Worm (Caenorhabditis elegans) whole organism, L3 larva: Measurements from ENCODE around the gene C44F1.1.

ENCODE experiments used
- R02D3.7 ChIP-seq: fragments of 150-350 bp; optimal IDR thresholded peaks from 2 replicates; lab custom pipeline; 2014; ENCODE audit warnings: missing biosample characterization, missing genetic modification characterization
- ZK546.5 ChIP-seq: sonication (generic microtip); optimal IDR thresholded peaks from 2 replicates; lab custom pipeline; 2017; ENCODE audit warnings: missing biosample characterization, missing genetic modification characterization
- aly-2 ChIP-seq: fragments of 150-350 bp; optimal IDR thresholded peaks from 2 replicates; lab custom pipeline; 2014; ENCODE audit warnings: missing biosample characterization, missing genetic modification characterization
- ama-1 ChIP-seq: fragments of 150-350 bp; optimal IDR thresholded peaks from 2 replicates; lab custom pipeline; 2018
- ceh-16 ChIP-seq: sonication (generic microtip); optimal IDR thresholded peaks from 2 replicates; lab custom pipeline; 2017; ENCODE audit warnings: missing biosample characterization, missing genetic modification characterization
- ceh-28 ChIP-seq: fragments of 150-350 bp; optimal IDR thresholded peaks from 2 replicates; lab custom pipeline; 2014; ENCODE audit warnings: missing biosample characterization, missing genetic modification reagents, missing genetic modification characterization
- ceh-82 ChIP-seq: fragments of 150-350 bp; optimal IDR thresholded peaks from 2 replicates; lab custom pipeline; 2014; ENCODE audit warnings: missing biosample characterization, missing genetic modification characterization
- daf-12 ChIP-seq: fragments of 150-350 bp; optimal IDR thresholded peaks from 2 replicates; lab custom pipeline; 2014; ENCODE audit warnings: missing biosample characterization, missing genetic modification reagents, missing genetic modification characterization
- egl-5 ChIP-seq: fragments of 150-350 bp; optimal IDR thresholded peaks from 2 replicates; lab custom pipeline; 2017; ENCODE audit warnings: missing biosample characterization, missing genetic modification reagents, missing genetic modification characterization, inconsistent platforms
- elt-1 ChIP-seq: fragments of 150-350 bp; optimal IDR thresholded peaks from 2 replicates; lab custom pipeline; 2014; ENCODE audit warnings: missing biosample characterization, missing genetic modification characterization
- elt-2 ChIP-seq: sonication (generic microtip); optimal IDR thresholded peaks from 2 replicates; lab custom pipeline; 2016; ENCODE audit warnings: missing genetic modification reagents, mild to moderate bottlenecking, missing genetic modification characterization, missing compliant biosample characterization
- elt-3 ChIP-seq, 3 experiments: fragments of 150-350 bp in 1 of 3; sonication (generic microtip) in 2 of 3; optimal IDR thresholded peaks; 2 replicates in 2 of 3; 4 replicates in 1 of 3; lab custom pipeline; 2014 to 2017; ENCODE audit warnings: missing biosample characterization in 3 of 3, missing genetic modification characterization in 3 of 3
- eor-1 ChIP-seq, 2 experiments: fragments of 150-350 bp; optimal IDR thresholded peaks; 2 replicates each; lab custom pipeline; 2014 to 2018; ENCODE audit warnings: missing biosample characterization in 2 of 2, missing genetic modification characterization in 2 of 2
- fkh-10 ChIP-seq: sonication (generic microtip); optimal IDR thresholded peaks from 2 replicates; lab custom pipeline; 2017; ENCODE audit warnings: missing biosample characterization, missing genetic modification reagents, missing genetic modification characterization
- fkh-2 ChIP-seq: fragments of 150-350 bp; optimal IDR thresholded peaks from 2 replicates; lab custom pipeline; 2014; ENCODE audit warnings: missing biosample characterization, missing genetic modification reagents, missing genetic modification characterization
- fos-1 ChIP-seq: fragments of 150-350 bp; optimal IDR thresholded peaks from 2 replicates; lab custom pipeline; 2014; ENCODE audit warnings: missing biosample characterization, missing genetic modification characterization
- hmg-11 ChIP-seq: sonication (generic microtip); optimal IDR thresholded peaks from 2 replicates; lab custom pipeline; 2016; ENCODE audit warnings: missing genetic modification characterization, missing compliant biosample characterization
- jun-1 ChIP-seq: fragments of 150-350 bp; optimal IDR thresholded peaks from 2 replicates; lab custom pipeline; 2014; ENCODE audit warnings: missing biosample characterization, missing genetic modification reagents, missing genetic modification characterization
- lin-15B ChIP-seq: fragments of 150-350 bp; optimal IDR thresholded peaks from 2 replicates; lab custom pipeline; 2014; ENCODE audit warnings: missing biosample characterization, missing genetic modification characterization
- lin-39 ChIP-seq: fragments of 150-350 bp; optimal IDR thresholded peaks from 2 replicates; lab custom pipeline; 2018; ENCODE audit warnings: missing biosample characterization, missing genetic modification reagents, missing genetic modification characterization
- lsy-12 ChIP-seq: sonication (generic microtip); optimal IDR thresholded peaks from 2 replicates; lab custom pipeline; 2016; ENCODE audit warnings: mild to moderate bottlenecking, missing genetic modification characterization, missing compliant biosample characterization
- mdl-1 ChIP-seq: fragments of 150-350 bp; optimal IDR thresholded peaks from 2 replicates; lab custom pipeline; 2014; ENCODE audit warnings: missing biosample characterization, missing genetic modification characterization
- mml-1 ChIP-seq: fragments of 150-350 bp; sonication (generic microtip); optimal IDR thresholded peaks from 3 replicates; lab custom pipeline; 2014; ENCODE audit warnings: missing biosample characterization, missing genetic modification characterization
- nfya-1 ChIP-seq: sonication (generic microtip); optimal IDR thresholded peaks from 2 replicates; lab custom pipeline; 2017; ENCODE audit warnings: missing genetic modification characterization, mild to moderate bottlenecking, missing compliant biosample characterization, antibody characterized with exemption, moderate library complexity; ENCODE audit not compliant: insufficient read depth
- nhr-11 ChIP-seq: fragments of 150-350 bp; optimal IDR thresholded peaks from 2 replicates; lab custom pipeline; 2014; ENCODE audit warnings: missing biosample characterization, missing genetic modification characterization
- nhr-12 ChIP-seq: fragments of 150-350 bp; optimal IDR thresholded peaks from 2 replicates; lab custom pipeline; 2014; ENCODE audit warnings: missing biosample characterization, missing genetic modification characterization
- nhr-23 ChIP-seq: fragments of 150-350 bp; optimal IDR thresholded peaks from 2 replicates; lab custom pipeline; 2014; ENCODE audit warnings: missing biosample characterization, missing genetic modification reagents, missing genetic modification characterization
- nhr-237 ChIP-seq: fragments of 150-350 bp; optimal IDR thresholded peaks from 2 replicates; lab custom pipeline; 2014; ENCODE audit warnings: missing biosample characterization, missing genetic modification characterization
- nhr-25 ChIP-seq: sonication (generic microtip); optimal IDR thresholded peaks from 2 replicates; lab custom pipeline; 2017; ENCODE audit warnings: missing biosample characterization, missing genetic modification characterization
- nhr-28 ChIP-seq: fragments of 150-350 bp; optimal IDR thresholded peaks from 2 replicates; lab custom pipeline; 2014; ENCODE audit warnings: missing biosample characterization, missing genetic modification characterization
- nhr-67 ChIP-seq: fragments of 150-350 bp; optimal IDR thresholded peaks from 2 replicates; lab custom pipeline; 2014; ENCODE audit warnings: missing biosample characterization, missing genetic modification characterization
- nhr-76 ChIP-seq: fragments of 150-350 bp; sonication (generic microtip); optimal IDR thresholded peaks from 5 replicates; lab custom pipeline; 2014; ENCODE audit warnings: missing biosample characterization, missing genetic modification characterization
- nhr-77 ChIP-seq: fragments of 150-350 bp; optimal IDR thresholded peaks from 2 replicates; lab custom pipeline; 2014; ENCODE audit warnings: missing biosample characterization, missing genetic modification characterization
- pha-4 ChIP-seq: fragments of 150-350 bp; optimal IDR thresholded peaks from 2 replicates; lab custom pipeline; 2014; ENCODE audit warnings: missing biosample characterization, missing genetic modification reagents, missing genetic modification characterization
- pqm-1 ChIP-seq: fragments of 150-350 bp; optimal IDR thresholded peaks from 2 replicates; lab custom pipeline; 2017; ENCODE audit warnings: missing biosample characterization, missing genetic modification characterization, inconsistent platforms
- sea-2 ChIP-seq: fragments of 150-350 bp; sonication (generic microtip); optimal IDR thresholded peaks from 4 replicates; lab custom pipeline; 2014; ENCODE audit warnings: missing biosample characterization, missing genetic modification reagents, missing genetic modification characterization
- skn-1 ChIP-seq: fragments of 150-350 bp; optimal IDR thresholded peaks from 2 replicates; lab custom pipeline; 2014; ENCODE audit warnings: missing biosample characterization, missing genetic modification characterization
- snpc-4 ChIP-seq: fragments of 150-350 bp; optimal IDR thresholded peaks from 2 replicates; lab custom pipeline; 2014; ENCODE audit warnings: missing biosample characterization, missing genetic modification characterization
- tbx-2 ChIP-seq: sonication (generic microtip); optimal IDR thresholded peaks from 2 replicates; lab custom pipeline; 2016; ENCODE audit warnings: mild to moderate bottlenecking, missing genetic modification characterization, missing compliant biosample characterization
- unc-62 ChIP-seq: fragments of 150-350 bp; sonication (generic microtip); optimal IDR thresholded peaks from 4 replicates; lab custom pipeline; 2014; ENCODE audit warnings: missing biosample characterization, missing genetic modification reagents, missing genetic modification characterization
- zag-1 ChIP-seq: fragments of 150-350 bp; optimal IDR thresholded peaks from 2 replicates; lab custom pipeline; 2014; ENCODE audit warnings: missing biosample characterization, missing genetic modification characterization
- ztf-11 ChIP-seq: fragments of 150-350 bp; optimal IDR thresholded peaks from 2 replicates; lab custom pipeline; 2014; ENCODE audit warnings: missing biosample characterization, missing genetic modification characterization

The C44F1.1 gene

DNA sequence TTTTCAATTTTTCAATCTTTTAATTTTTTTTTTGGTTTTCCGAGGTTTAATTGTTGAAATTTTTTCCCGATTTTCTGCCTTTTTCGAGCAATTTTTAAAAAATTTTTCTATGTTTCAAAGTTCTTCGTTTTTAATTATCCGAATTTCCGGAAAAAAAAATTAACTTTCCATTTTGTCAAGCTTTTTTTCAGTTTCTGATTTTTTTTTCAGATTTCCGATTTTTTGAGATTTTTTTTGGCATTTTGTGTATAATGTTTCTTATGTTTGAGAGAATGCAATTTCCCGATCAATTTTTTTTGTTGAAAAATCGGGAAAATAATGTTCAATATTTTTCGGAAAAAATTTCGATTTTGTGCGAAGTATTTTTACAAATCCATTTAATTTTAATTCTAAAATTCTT is 41.5 kb upstream of the C44F1.1 start:
- TF ChIP-seq fkh-10 (GFP tag; lab: Kevin White, UChicago) (no peak), nhr-11 (no peak), egl-5 (tag; lab: Kevin White, UChicago) (no peak), fkh-2 (tag; lab: Kevin White, UChicago) (no peak), ceh-82 (tag; lab: Kevin White, UChicago) (no peak)

- TF ChIP-seq nhr-12 = no peak
- no peak for TF ChIP-seq nhr-11
- TF ChIP-seq fkh-2 (tag; lab: Kevin White, UChicago) = no peak
- TF ChIP-seq nhr-25 (tag; lab: Kevin White, UChicago) = no peak
- TF ChIP-seq zag-1 (tag; lab: Kevin White, UChicago) = no peak
- no peak for TF ChIP-seq nfya-1 (tag; lab: Kevin White, UChicago)
- TF ChIP-seq ceh-16 (tag; lab: Kevin White, UChicago) = no peak
- no peak for TF ChIP-seq pqm-1 (tag; lab: Kevin White, UChicago)
- TF ChIP-seq lin-15B (tag; lab: Kevin White, UChicago) = no peak
- no peak for TF ChIP-seq mml-1 (tag; lab: Kevin White, UChicago)
- TF ChIP-seq ama-1 (lab: Kevin White, UChicago) = no peak
- TF ChIP-seq egl-5 (tag; lab: Kevin White, UChicago) = no peak
- no peak for TF ChIP-seq jun-1 (tag; lab: Kevin White, UChicago)
- TF ChIP-seq elt-2 (tag; lab: Kevin White, UChicago) = no peak
These were observed 39.1 kb upstream of the C44F1.1 start, which contains the start of gene xbx-5 for ce11 chrIII:3804422-3804821. xbx-5 (minus strand) TSS chrIII:3804477.

DNA sequence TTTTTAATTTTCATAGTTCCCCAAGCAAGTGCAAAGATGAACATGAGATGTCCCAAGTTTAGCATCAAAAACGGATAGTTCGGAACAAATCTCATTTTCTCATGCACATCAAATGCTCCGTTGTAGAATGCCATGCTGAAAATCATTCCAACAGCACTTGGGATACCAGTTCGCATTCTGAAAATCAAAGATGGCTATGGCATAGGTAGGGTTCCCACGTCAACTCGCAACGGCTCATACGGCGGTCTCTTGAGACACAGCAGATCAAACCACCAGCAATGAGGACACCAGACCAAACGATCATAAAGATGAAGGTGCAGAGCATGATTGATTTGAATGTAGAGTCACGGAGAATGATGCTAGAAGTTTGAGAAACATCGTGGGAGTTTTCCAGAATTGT is 37.8 kb upstream of the C44F1.1 start:
- no peak for TF ChIP-seq elt-1 (tag; lab: Kevin White, UChicago)
- TF ChIP-seq egl-5 (tag; lab: Kevin White, UChicago) = no peak
- no peak for TF ChIP-seq nfya-1 (tag; lab: Kevin White, UChicago)
- TF ChIP-seq aly-2 (tag; lab: Kevin White, UChicago) = no peak
- TF ChIP-seq eor-1 (tag; optimal IDR thresholded peaks at IDR 0.05; lab: Kevin White, UChicago) = no peak
- TF ChIP-seq ama-1 (lab: Kevin White, UChicago) = no peak
- TF ChIP-seq ceh-16 (tag; lab: Kevin White, UChicago) = no peak
- no peak for TF ChIP-seq R02D3.7 (tag; lab: Kevin White, UChicago)
- TF ChIP-seq zag-1 (tag; lab: Kevin White, UChicago) = no peak
- no peak for TF ChIP-seq nhr-237 (tag; lab: Kevin White, UChicago)
- TF ChIP-seq nhr-23 (tag; lab: Kevin White, UChicago) = no peak
- no peak for TF ChIP-seq lin-15B (tag; lab: Kevin White, UChicago)
- no peak for TF ChIP-seq lsy-12 (tag; lab: Kevin White, UChicago)
- no peak for TF ChIP-seq snpc-4
- TF ChIP-seq skn-1 (tag; lab: Kevin White, UChicago) = no peak
- no peak for TF ChIP-seq nhr-28 (tag; lab: Kevin White, UChicago)
- no peak for TF ChIP-seq lin-39
- TF ChIP-seq elt-3 (tag; optimal IDR thresholded peaks at IDR 0.05; lab: Kevin White, UChicago) = no peak
- TF ChIP-seq nhr-12 = no peak
- TF ChIP-seq, all 47 proteins: peak for 0

DNA sequence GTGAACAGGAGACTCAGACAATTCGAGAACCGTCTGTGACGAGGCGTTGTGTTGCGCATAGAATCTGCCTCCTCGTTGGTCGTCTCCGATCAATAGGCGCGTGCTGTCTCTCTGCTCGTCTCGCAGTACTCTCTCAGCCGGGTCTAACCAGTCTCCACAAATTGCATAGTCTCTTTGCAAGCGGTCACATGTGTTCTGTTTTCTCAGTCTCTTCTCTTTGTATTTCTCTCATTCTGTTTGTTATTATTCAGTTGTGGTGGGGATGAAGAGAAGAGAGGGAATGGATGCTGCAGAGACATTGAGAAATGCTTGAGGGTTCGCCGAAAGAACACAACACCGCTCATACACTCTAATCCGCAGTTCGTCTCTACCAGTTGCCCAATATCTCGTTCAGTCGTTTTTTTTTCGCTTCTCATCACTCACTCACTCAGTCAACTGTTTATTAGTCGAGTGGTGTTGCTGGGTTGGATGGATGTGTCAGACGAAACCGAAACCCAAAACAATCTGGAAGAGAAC is 36.1 kb upstream of the C44F1.1 start:
- TF ChIP-seq elt-2 (tag; lab: Kevin White, UChicago) (peak; percentile 74), nhr-12 (no peak), fos-1 (peak; percentile 79), nhr-76 (peak; percentile 58), elt-1 (tag; lab: Kevin White, UChicago) (peak; percentile 87), hmg-11 (tag; lab: Kevin White, UChicago) (peak; percentile 99), nhr-28 (tag; lab: Kevin White, UChicago) (no peak), sea-2 (GFP tag; lab: Kevin White, UChicago) (peak; percentile 43), pha-4 (tag; lab: Kevin White, UChicago) (peak; percentile 99), ceh-28 (tag; lab: Kevin White, UChicago) (peak; percentile 98), ztf-11 (tag; lab: Kevin White, UChicago) (no peak), nhr-25 (tag; lab: Kevin White, UChicago) (peak; percentile 96), jun-1 (tag; lab: Kevin White, UChicago) (peak; percentile 98), ZK546.5 (tag; lab: Kevin White, UChicago) (peak; percentile 15), daf-12 (tag; lab: Kevin White, UChicago) (no peak), egl-5 (tag; lab: Kevin White, UChicago) (peak; percentile 96), snpc-4 (peak; percentile 88), fkh-2 (tag; lab: Kevin White, UChicago) (peak; percentile 64), pqm-1 (tag; lab: Kevin White, UChicago) (peak; percentile 84), ama-1 (lab: Kevin White, UChicago) (peak; percentile 20), lin-15B (tag; lab: Kevin White, UChicago) (peak; percentile 86), elt-3 (tag; optimal IDR thresholded peaks at IDR 0.05; lab: Kevin White, UChicago) (peak in 1 of 3 experiments; percentile 30), lin-39 (peak; percentile 96), zag-1 (tag; lab: Kevin White, UChicago) (peak; percentile 54), R02D3.7 (tag; lab: Kevin White, UChicago) (peak; percentile 82), tbx-2 (peak; percentile 91), mdl-1 (tag; lab: Kevin White, UChicago) (peak; percentile 99), unc-62 (GFP tag; lab: Kevin White, UChicago) (peak; percentile 95), nhr-237 (tag; lab: Kevin White, UChicago) (no peak), nhr-67 (tag; lab: Kevin White, UChicago) (no peak), nhr-11 (peak; percentile 86), eor-1 (tag; optimal IDR thresholded peaks at IDR 0.05; lab: Kevin White, UChicago) (no peak), nhr-77 (peak; percentile 69), mml-1 (tag; lab: Kevin White, UChicago) (no peak), ceh-16 (tag; lab: Kevin White, UChicago) (peak; percentile 43)
